Worm (Caenorhabditis elegans): ENCODE measurements around the gene gpa-2.

DNA sequence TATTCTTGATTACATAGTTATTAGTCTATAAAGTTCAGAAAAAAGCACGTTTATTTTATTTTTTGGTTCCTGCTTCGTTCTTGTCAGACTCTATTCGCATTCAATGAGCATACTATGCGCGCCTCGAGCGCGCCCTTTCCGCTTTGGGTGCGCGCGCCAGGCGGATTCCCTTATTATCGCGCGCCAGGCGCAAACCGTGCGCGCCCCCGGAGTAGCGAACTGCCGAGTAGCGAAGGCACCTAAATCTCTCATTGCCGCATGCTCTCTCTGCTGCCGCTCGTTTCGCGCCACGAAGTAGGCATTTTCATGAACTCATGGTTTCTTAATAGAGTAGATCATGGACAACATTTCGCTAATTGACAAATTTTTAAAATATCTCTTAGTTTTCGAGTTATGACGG, 43.7 kb upstream of the gpa-2 start:
- TF ChIP-seq unc-62 (GFP tag; optimal IDR thresholded peaks at IDR 0.05) = no peak
- TF ChIP-seq lsy-2 (tag; optimal IDR thresholded peaks at IDR 0.05) = no peak
- TF ChIP-seq elt-1 (tag; optimal IDR thresholded peaks at IDR 0.05) = no peak
- TF ChIP-seq ztf-4 (tag; optimal IDR thresholded peaks at IDR 0.05) = no peak
- TF ChIP-seq sma-9 (GFP tag; optimal IDR thresholded peaks at IDR 0.05) = no peak
- TF ChIP-seq sma-9 (tag; optimal IDR thresholded peaks at IDR 0.05) = no peak
- no peak for TF ChIP-seq blmp-1 (tag; optimal IDR thresholded peaks at IDR 0.05; ENCODE audit: insufficient read depth)
- TF ChIP-seq crh-2 (tag; optimal IDR thresholded peaks at IDR 0.05) = no peak
